Worm (Caenorhabditis elegans) whole organism, L1 larva: Measurements from ENCODE around the gene abu-7.
A peak's percentile ranks its signal among the peaks of the same experiment; 100 is the strongest.

Experiments
- Y116A8C.19 ChIP-seq: sonication (generic microtip); optimal IDR thresholded peaks from 2 replicates; lab custom pipeline; 2016; ENCODE audit warnings: missing compliant biosample characterization, missing genetic modification characterization, borderline replicate concordance
- aha-1 ChIP-seq: fragments of 150-350 bp; optimal IDR thresholded peaks from 2 replicates; lab custom pipeline; 2014; ENCODE audit warnings: missing biosample characterization, missing genetic modification characterization
- ama-1 ChIP-seq: fragments of 150-350 bp; optimal IDR thresholded peaks from 2 replicates; lab custom pipeline; 2014
- ceh-82 ChIP-seq, 3 experiments: fragments of 150-350 bp in 1 of 3; sonication (generic microtip) in 2 of 3; optimal IDR thresholded peaks; 2 replicates each; lab custom pipeline; 2014 to 2017; ENCODE audit warnings: missing biosample characterization in 3 of 3, missing genetic modification characterization in 3 of 3
- ceh-88 ChIP-seq: fragments of 200-800 bp; sonication (Bioruptor generic); IDR thresholded peaks from 2 replicates; pipeline ENCODE4 v1.3.6; 2022; ENCODE audit warnings: missing genetic modification characterization, missing compliant biosample characterization
- efl-1 ChIP-seq, 4 experiments: fragments of 150-350 bp; optimal IDR thresholded peaks in 3 of 4; peaks in 1 of 4; 1 replicate in 1 of 4; 2 replicates in 3 of 4; lab custom pipeline; 2014; ENCODE audit warnings: missing biosample characterization in 2 of 4, missing genetic modification characterization in 2 of 4, missing genetic modification reagents in 2 of 4
- efl-3 ChIP-seq: fragments of 200-800 bp; sonication (Bioruptor generic); optimal IDR thresholded peaks from 2 replicates; lab custom pipeline; 2018; ENCODE audit warnings: mild to moderate bottlenecking, missing genetic modification characterization, missing compliant biosample characterization
- egl-27 ChIP-seq, 2 experiments: fragments of 150-350 bp in 1 of 2; sonication (generic microtip); optimal IDR thresholded peaks; 3 replicates each; lab custom pipeline; 2017 to 2018; ENCODE audit warnings: missing biosample characterization in 2 of 2, missing genetic modification characterization in 2 of 2, missing genetic modification reagents in 2 of 2
- fkh-8 ChIP-seq: sonication (generic microtip); optimal IDR thresholded peaks from 2 replicates; lab custom pipeline; 2016; ENCODE audit warnings: mild to moderate bottlenecking, missing genetic modification characterization, missing compliant biosample characterization
- grh-1 ChIP-seq: fragments of 200-800 bp; sonication (Bioruptor generic); IDR thresholded peaks from 2 replicates; pipeline ENCODE4 v1.3.6; 2022; ENCODE audit warnings: missing genetic modification reagents, missing genetic modification characterization, missing compliant biosample characterization
- hlh-4 ChIP-seq: sonication (generic microtip); optimal IDR thresholded peaks from 2 replicates; lab custom pipeline; 2016; ENCODE audit warnings: mild to moderate bottlenecking, missing genetic modification characterization, missing compliant biosample characterization
- irx-1 ChIP-seq: sonication (generic microtip); optimal IDR thresholded peaks from 2 replicates; lab custom pipeline; 2016; ENCODE audit warnings: missing genetic modification characterization, missing compliant biosample characterization
- jun-1 ChIP-seq: fragments of 150-350 bp; optimal IDR thresholded peaks from 2 replicates; lab custom pipeline; 2014; ENCODE audit warnings: missing biosample characterization, missing genetic modification reagents, missing genetic modification characterization
- lin-39 ChIP-seq: fragments of 150-350 bp; optimal IDR thresholded peaks from 2 replicates; lab custom pipeline; 2014; ENCODE audit warnings: missing biosample characterization, missing genetic modification reagents, missing genetic modification characterization
- lsy-2 ChIP-seq, 2 experiments: fragments of 150-350 bp; optimal IDR thresholded peaks; 2 replicates each; lab custom pipeline; 2014; ENCODE audit warnings: missing biosample characterization in 2 of 2, missing genetic modification characterization in 2 of 2
- mef-2 ChIP-seq: fragments of 150-350 bp; optimal IDR thresholded peaks from 2 replicates; lab custom pipeline; 2014; ENCODE audit warnings: missing biosample characterization, missing genetic modification characterization
- mep-1 ChIP-seq: fragments of 150-350 bp; optimal IDR thresholded peaks from 2 replicates; lab custom pipeline; 2014; ENCODE audit warnings: missing biosample characterization, missing genetic modification characterization
- nhr-11 ChIP-seq: fragments of 150-350 bp; optimal IDR thresholded peaks from 2 replicates; lab custom pipeline; 2014; ENCODE audit warnings: missing biosample characterization, missing genetic modification characterization
- nhr-12 ChIP-seq: sonication (generic microtip); optimal IDR thresholded peaks from 2 replicates; lab custom pipeline; 2017; ENCODE audit warnings: missing biosample characterization, missing genetic modification characterization
- nhr-19 ChIP-seq: fragments of 200-800 bp; sonication (Bioruptor generic); conservative IDR thresholded peaks from 2 replicates; pipeline ENCODE4 v1.3.6; 2022; ENCODE audit warnings: missing genetic modification characterization, missing compliant biosample characterization
- nhr-20 ChIP-seq: sonication (generic microtip); optimal IDR thresholded peaks from 2 replicates; lab custom pipeline; 2016; ENCODE audit warnings: mild to moderate bottlenecking, missing genetic modification characterization, missing compliant biosample characterization
- nhr-47 ChIP-seq: sonication (generic microtip); optimal IDR thresholded peaks from 2 replicates; lab custom pipeline; 2016; ENCODE audit warnings: mild to moderate bottlenecking, missing genetic modification characterization, moderate library complexity, missing compliant biosample characterization
- nhr-76 ChIP-seq: sonication (generic microtip); optimal IDR thresholded peaks from 2 replicates; lab custom pipeline; 2017; ENCODE audit warnings: missing biosample characterization, missing genetic modification characterization
- nhr-84 ChIP-seq: sonication (generic microtip); optimal IDR thresholded peaks from 2 replicates; lab custom pipeline; 2017; ENCODE audit warnings: missing biosample characterization, missing genetic modification characterization
- nhr-85 ChIP-seq: sonication (generic microtip); peaks from one replicate; lab custom pipeline; 2016; ENCODE audit warnings: missing genetic modification characterization, inconsistent platforms, missing compliant biosample characterization
- pax-3 ChIP-seq: fragments of 200-800 bp; sonication (Bioruptor generic); optimal IDR thresholded peaks from 2 replicates; lab custom pipeline; 2018; ENCODE audit warnings: mild to moderate bottlenecking, missing genetic modification characterization, moderate library complexity, missing compliant biosample characterization
- skn-1 ChIP-seq: fragments of 150-350 bp; optimal IDR thresholded peaks from 2 replicates; lab custom pipeline; 2014; ENCODE audit warnings: missing biosample characterization, missing genetic modification characterization
- snpc-4 ChIP-seq: fragments of 150-350 bp; optimal IDR thresholded peaks from 2 replicates; lab custom pipeline; 2014; ENCODE audit warnings: missing biosample characterization, missing genetic modification characterization
- snu-23 ChIP-seq: sonication (generic microtip); optimal IDR thresholded peaks from 2 replicates; lab custom pipeline; 2016; ENCODE audit warnings: missing genetic modification characterization, missing compliant biosample characterization
- sptf-1 ChIP-seq: fragments of 150-350 bp; optimal IDR thresholded peaks from 2 replicates; lab custom pipeline; 2014; ENCODE audit warnings: missing biosample characterization, missing genetic modification characterization
- sup-37 ChIP-seq: fragments of 200-800 bp; sonication (Bioruptor generic); optimal IDR thresholded peaks from 2 replicates; lab custom pipeline; 2018; ENCODE audit warnings: mild to moderate bottlenecking, missing genetic modification characterization, missing compliant biosample characterization
- tbx-2 ChIP-seq: sonication (generic microtip); optimal IDR thresholded peaks from 2 replicates; lab custom pipeline; 2016; ENCODE audit warnings: missing genetic modification characterization, missing compliant biosample characterization
- tlp-1 ChIP-seq: fragments of 150-350 bp; optimal IDR thresholded peaks from 2 replicates; lab custom pipeline; 2014; ENCODE audit warnings: missing biosample characterization, missing genetic modification characterization
- unc-130 ChIP-seq: fragments of 150-350 bp; optimal IDR thresholded peaks from 2 replicates; lab custom pipeline; 2017; ENCODE audit warnings: missing biosample characterization, missing genetic modification characterization, inconsistent platforms
- unc-86 ChIP-seq: sonication (generic microtip); optimal IDR thresholded peaks from 2 replicates; lab custom pipeline; 2016; ENCODE audit warnings: missing genetic modification characterization, missing compliant biosample characterization
- xbp-1 ChIP-seq: sonication (generic microtip); optimal IDR thresholded peaks from 2 replicates; lab custom pipeline; 2016; ENCODE audit warnings: missing genetic modification characterization, missing compliant biosample characterization
- zag-1 ChIP-seq: fragments of 150-350 bp; optimal IDR thresholded peaks from 2 replicates; lab custom pipeline; 2014; ENCODE audit warnings: missing biosample characterization, missing genetic modification characterization
- ztf-11 ChIP-seq, 2 experiments: sonication (generic microtip); optimal IDR thresholded peaks; 2 replicates each; lab custom pipeline; 2016 to 2017; ENCODE audit warnings: missing genetic modification characterization in 2 of 2, missing biosample characterization in 1 of 2, missing compliant biosample characterization in 1 of 2

Gene abu-7

DNA sequence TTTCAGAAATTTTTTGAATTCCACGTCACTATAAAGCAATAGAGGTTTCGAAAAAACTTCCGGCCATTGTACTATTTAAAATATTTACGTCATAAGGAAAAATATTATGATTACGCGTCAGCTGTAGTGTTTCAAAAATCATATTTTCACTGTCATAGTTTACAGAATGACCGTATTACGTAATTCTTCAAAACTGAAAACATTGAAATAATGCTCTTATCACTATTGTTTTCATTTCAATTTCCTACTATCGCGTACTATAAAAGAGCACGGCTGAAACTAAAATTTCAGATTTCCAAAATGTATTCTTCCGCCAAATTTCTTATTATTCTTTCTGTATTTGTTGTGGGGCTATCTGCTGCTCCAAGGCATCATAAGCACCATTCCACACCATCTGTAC, 20.0 kb downstream of the abu-7 start, which contains the start of gene F14F9.2:
F14F9.2 (plus strand) TSS at position 301 of the 400 bp plus-strand sequence.
- TF ChIP-seq nhr-11, result no peak
- no peak for TF ChIP-seq ceh-82 (tag; optimal IDR thresholded peaks at IDR 0.05; lab: Kevin White, UChicago)
- TF ChIP-seq sptf-1 (tag; lab: Kevin White, UChicago), result no peak
- TF ChIP-seq sup-37 (GFP tag; lab: Kevin White, UChicago), result no peak
- TF ChIP-seq grh-1 (GFP tag; lab: Robert Waterston, UW), result no peak
- TF ChIP-seq ztf-11 (tag; optimal IDR thresholded peaks at IDR 0.05; lab: Kevin White, UChicago), result no peak
- no peak for TF ChIP-seq efl-1 (optimal IDR thresholded peaks at IDR 0.05; lab: Kevin White, UChicago)
- no peak for TF ChIP-seq efl-1 (GFP tag; optimal IDR thresholded peaks at IDR 0.05 in 1 of 2; lab: Kevin White, UChicago)
- no peak for TF ChIP-seq nhr-20 (tag; lab: Kevin White, UChicago)
- TF ChIP-seq nhr-19 (GFP tag; lab: Robert Waterston, UW), result no peak
- no peak for TF ChIP-seq nhr-12 (tag; lab: Kevin White, UChicago)
- no peak for TF ChIP-seq unc-130 (tag; lab: Kevin White, UChicago)
- TF ChIP-seq snu-23 (GFP tag; lab: Kevin White, UChicago), result no peak
- no peak for TF ChIP-seq nhr-47 (tag; lab: Kevin White, UChicago)
- TF ChIP-seq efl-3 (GFP tag; lab: Kevin White, UChicago), result no peak
- no peak for TF ChIP-seq jun-1 (tag; lab: Kevin White, UChicago)
- no peak for TF ChIP-seq hlh-4 (tag; lab: Kevin White, UChicago)
- TF ChIP-seq zag-1 (tag; lab: Kevin White, UChicago), result no peak
- TF ChIP-seq egl-27 (tag; optimal IDR thresholded peaks at IDR 0.05; lab: Kevin White, UChicago), result no peak
- TF ChIP-seq, all 84 proteins: peak for 0

DNA sequence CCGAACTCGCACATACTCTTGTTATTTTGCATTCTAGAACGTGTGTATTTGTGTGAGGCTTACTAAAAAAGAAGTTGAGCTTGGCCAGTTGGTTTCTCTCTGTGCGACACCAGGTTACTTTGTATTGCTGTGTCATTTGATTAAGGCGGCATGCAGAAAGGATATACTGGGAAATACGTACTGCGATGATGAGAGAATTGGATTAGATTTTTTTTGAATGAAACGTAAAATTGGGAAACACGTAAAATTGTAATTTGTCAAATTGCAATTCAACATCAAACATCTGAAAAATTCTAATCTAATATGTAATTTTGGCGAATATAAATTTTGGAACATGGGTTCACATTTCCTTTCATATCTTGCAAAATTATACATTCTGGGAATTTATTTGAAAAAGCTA, 20.8 kb downstream of the abu-7 start, which contains the start of gene srh-129:
srh-129 (minus strand) TSS at position 101 of the 400 bp plus-strand sequence.
- TF ChIP-seq fkh-8 (peak; percentile 26), efl-1 (optimal IDR thresholded peaks at IDR 0.05; lab: Kevin White, UChicago) (no peak), efl-1 (GFP tag; optimal IDR thresholded peaks at IDR 0.05 in 1 of 2; lab: Kevin White, UChicago) (no peak)

DNA sequence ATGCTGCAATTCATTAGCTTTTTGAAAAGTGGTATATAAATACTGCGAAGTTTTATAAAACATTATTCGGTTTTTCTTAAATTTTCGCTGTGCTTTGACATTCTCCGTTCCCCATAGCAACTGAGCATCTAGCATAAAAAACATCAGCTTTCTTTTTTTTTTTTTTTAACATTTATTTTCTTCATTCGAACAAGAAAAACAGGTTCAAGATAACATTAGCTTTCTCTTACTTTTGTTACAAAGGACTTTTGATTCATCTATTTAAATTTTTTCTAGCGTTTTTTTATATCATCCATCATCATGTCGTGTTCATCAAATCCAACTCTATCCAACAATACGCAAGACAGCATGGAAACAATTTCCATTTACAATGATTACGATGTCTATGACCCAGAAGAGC, 26.7 kb downstream of the abu-7 start, which contains the start of gene F14F9.3:
F14F9.3 (plus strand) TSS at position 301 of the 400 bp plus-strand sequence.
- TF ChIP-seq lsy-2 (tag; optimal IDR thresholded peaks at IDR 0.05; lab: Kevin White, UChicago), result no peak
- no peak for TF ChIP-seq pax-3 (tag; lab: Kevin White, UChicago)
- TF ChIP-seq sptf-1 (tag; lab: Kevin White, UChicago), result no peak
- no peak for TF ChIP-seq irx-1 (tag; lab: Kevin White, UChicago)
- no peak for TF ChIP-seq ztf-11 (tag; optimal IDR thresholded peaks at IDR 0.05; lab: Kevin White, UChicago)
- TF ChIP-seq unc-86 (tag; lab: Kevin White, UChicago), result no peak
- TF ChIP-seq xbp-1 (tag; lab: Kevin White, UChicago), result no peak

DNA sequence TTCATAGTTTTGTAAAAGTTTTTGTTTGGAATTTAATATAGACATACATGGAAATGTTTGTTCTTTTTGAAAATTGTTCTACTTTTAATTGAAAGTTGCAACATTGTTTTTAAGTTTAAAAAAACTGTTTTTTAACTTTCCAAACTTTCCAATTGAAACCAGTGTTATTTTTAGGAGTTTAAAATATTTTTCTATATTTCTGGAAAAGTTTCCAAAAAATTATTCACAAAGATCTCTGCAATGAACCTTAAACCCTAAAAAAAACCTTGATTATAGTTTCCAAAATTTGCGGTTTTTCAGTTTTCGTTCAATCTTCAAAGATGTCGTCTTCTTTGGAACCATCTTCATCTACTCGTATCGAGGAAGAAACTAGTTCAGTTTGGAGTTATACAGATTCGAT, 32.1 kb downstream of the abu-7 start, which contains the start of gene F14F9.4:
F14F9.4 (plus strand) TSS at position 301 of the 400 bp plus-strand sequence.
- TF ChIP-seq ama-1 (lab: Kevin White, UChicago) (no peak), tlp-1 (tag; lab: Kevin White, UChicago) (no peak), nhr-85 (tag; lab: Kevin White, UChicago) (no peak), nhr-11 (no peak), nhr-84 (tag; lab: Kevin White, UChicago) (no peak), mep-1 (tag; lab: Kevin White, UChicago) (no peak), snpc-4 (no peak), aha-1 (no peak), egl-27 (tag; optimal IDR thresholded peaks at IDR 0.05; lab: Kevin White, UChicago) (no peak), nhr-76 (tag; lab: Kevin White, UChicago) (no peak), skn-1 (no peak), ceh-88 (GFP tag; lab: Robert Waterston, UW) (no peak), hlh-4 (tag; lab: Kevin White, UChicago) (no peak), Y116A8C.19 (tag; lab: Kevin White, UChicago) (no peak), lin-39 (tag; lab: Kevin White, UChicago) (no peak), tbx-2 (tag; lab: Kevin White, UChicago) (no peak), zag-1 (tag; lab: Kevin White, UChicago) (no peak), mef-2 (tag; lab: Kevin White, UChicago) (no peak)
